Worm (Caenorhabditis elegans): ENCODE results near the gene C43F9.4.

- TF ChIP-seq nhr-77 (tag; optimal IDR thresholded peaks at IDR 0.05) (no peak), skn-1 (tag; optimal IDR thresholded peaks at IDR 0.05) (no peak), elt-3 (tag; optimal IDR thresholded peaks at IDR 0.05) (no peak), nhr-23 (tag; optimal IDR thresholded peaks at IDR 0.05) (no peak)
Observed at ce11 chrIV:10542283-10542682, 46.7 kb downstream of the C43F9.4 start.
